Worm (Caenorhabditis elegans): ENCODE measurements around the gene nhr-120.

- TF ChIP-seq hlh-4 (tag; optimal IDR thresholded peaks at IDR 0.05): no peak
- TF ChIP-seq egl-13 (tag; optimal IDR thresholded peaks at IDR 0.05): no peak
- TF ChIP-seq mdl-1 (tag; optimal IDR thresholded peaks at IDR 0.05): no peak
- TF ChIP-seq zip-4 (GFP tag; optimal IDR thresholded peaks at IDR 0.05): no peak
- no peak for TF ChIP-seq nhr-85 (tag)
Measured at ce11 chrX:6637933-6638332, 2.5 kb downstream of the nhr-120 start.
